Fruit fly (Drosophila melanogaster) whole organism, embryonic: Measurements from ENCODE around the gene CecA1.

Experiments
- Adf1 ChIP-seq: fragments of 200-800 bp; sonication (Bioruptor generic); IDR thresholded peaks from 2 replicates; pipeline ENCODE4 v1.3.6; 2022; ENCODE audit warnings: missing biosample characterization, missing genetic modification characterization
- Asciz ChIP-seq: fragments of 200-800 bp; sonication (Bioruptor generic); optimal IDR thresholded peaks from 2 replicates; lab custom pipeline; 2017; ENCODE audit warnings: missing biosample characterization, mild to moderate bottlenecking, missing genetic modification characterization, missing genetic modification reagents
- CG10274 ChIP-seq: fragments of 200-800 bp; sonication (Bioruptor generic); optimal IDR thresholded peaks from 3 replicates; lab custom pipeline; 2017; ENCODE audit warnings: missing biosample characterization, mild to moderate bottlenecking, missing genetic modification characterization
- CG12071 ChIP-seq: fragments of 200-800 bp; sonication (Bioruptor generic); optimal IDR thresholded peaks from 3 replicates; lab custom pipeline; 2018; ENCODE audit warnings: missing biosample characterization, mild to moderate bottlenecking, missing genetic modification characterization
- CG12236 ChIP-seq: fragments of 200-800 bp; sonication (Bioruptor generic); optimal IDR thresholded peaks from 2 replicates; lab custom pipeline; 2016; ENCODE audit warnings: missing biosample characterization, missing genetic modification characterization
- CG12744 ChIP-seq: fragments of 200-800 bp; sonication (Bioruptor generic); optimal IDR thresholded peaks from 2 replicates; lab custom pipeline; 2016; ENCODE audit warnings: missing biosample characterization, missing genetic modification characterization
- CG17912 ChIP-seq: fragments of 200-800 bp; sonication (Bioruptor generic); optimal IDR thresholded peaks from 2 replicates; lab custom pipeline; 2018; ENCODE audit warnings: missing biosample characterization, mild to moderate bottlenecking, missing genetic modification characterization
- CG2199 ChIP-seq: fragments of 200-800 bp; sonication (Bioruptor generic); IDR thresholded peaks from 3 replicates; pipeline ENCODE4 v1.3.6; 2022; ENCODE audit warnings: missing biosample characterization, missing genetic modification characterization
- CG2202 ChIP-seq: fragments of 200-800 bp; sonication (Bioruptor generic); optimal IDR thresholded peaks from 2 replicates; lab custom pipeline; 2018; ENCODE audit warnings: missing biosample characterization, mild to moderate bottlenecking, missing genetic modification characterization
- CG32767 ChIP-seq: fragments of 200-800 bp; sonication (Bioruptor generic); IDR thresholded peaks from 2 replicates; pipeline ENCODE4 v1.3.6; 2022; ENCODE audit warnings: missing biosample characterization, missing genetic modification characterization
- CG34224 ChIP-seq: fragments of 200-800 bp; sonication (Bioruptor generic); IDR thresholded peaks from 3 replicates; pipeline ENCODE4 v1.3.6; 2022; ENCODE audit warnings: missing biosample characterization, missing genetic modification characterization; ENCODE audit not compliant: partially characterized antibody
- CG43689 ChIP-seq: fragments of 200-800 bp; sonication (Bioruptor generic); IDR thresholded peaks from 2 replicates; pipeline ENCODE4 v1.3.6; 2022; ENCODE audit warnings: missing biosample characterization, missing genetic modification characterization
- CG5180 ChIP-seq: fragments of 200-800 bp; sonication (Bioruptor generic); optimal IDR thresholded peaks from 3 replicates; lab custom pipeline; 2017; ENCODE audit warnings: missing biosample characterization, missing genetic modification characterization, mild to moderate bottlenecking, moderate library complexity, missing genetic modification reagents
- CG6254 ChIP-seq: fragments of 200-800 bp; sonication (Bioruptor generic); optimal IDR thresholded peaks from 3 replicates; lab custom pipeline; 2017; ENCODE audit warnings: mild to moderate bottlenecking, missing biosample characterization, missing genetic modification reagents, missing genetic modification characterization
- CG7271 ChIP-seq: fragments of 200-800 bp; sonication (Bioruptor generic); optimal IDR thresholded peaks from 2 replicates; lab custom pipeline; 2018; ENCODE audit warnings: missing biosample characterization, mild to moderate bottlenecking, missing genetic modification characterization, moderate library complexity
- CG7372 ChIP-seq: fragments of 200-800 bp; sonication (Bioruptor generic); IDR thresholded peaks from 2 replicates; pipeline ENCODE4 v1.3.6; 2022; ENCODE audit warnings: missing biosample characterization, missing genetic modification characterization
- CG7745 ChIP-seq: fragments of 200-800 bp; sonication (Bioruptor generic); optimal IDR thresholded peaks from 2 replicates; lab custom pipeline; 2018; ENCODE audit warnings: missing biosample characterization, mild to moderate bottlenecking, missing genetic modification characterization, moderate library complexity
- CHES-1-like ChIP-seq: fragments of 200-800 bp; sonication (Bioruptor generic); optimal IDR thresholded peaks from 2 replicates; lab custom pipeline; 2016; ENCODE audit warnings: missing biosample characterization, missing genetic modification characterization
- D ChIP-seq, 2 experiments: fragments of 200-800 bp in 1 of 2; fragments of >200 bp in 1 of 2; sonication (Bioruptor generic) in 1 of 2; optimal IDR thresholded peaks; 2 replicates in 1 of 2; 3 replicates in 1 of 2; lab custom pipeline; 2017; ENCODE audit warnings: mild to moderate bottlenecking in 1 of 2, missing biosample characterization in 1 of 2, missing genetic modification characterization in 1 of 2, missing genetic modification reagents in 1 of 2
- Dek ChIP-seq: fragments of 200-800 bp; sonication (Bioruptor generic); optimal IDR thresholded peaks from 3 replicates; lab custom pipeline; 2019; ENCODE audit warnings: missing biosample characterization, mild to moderate bottlenecking, missing genetic modification characterization, moderate library complexity
- Drgx ChIP-seq: fragments of 200-800 bp; sonication (Bioruptor generic); IDR thresholded peaks from 2 replicates; pipeline ENCODE4 v1.3.6; 2022; ENCODE audit warnings: missing biosample characterization, missing genetic modification characterization
- Fer2 ChIP-seq: fragments of 200-800 bp; sonication (Bioruptor generic); optimal IDR thresholded peaks from 2 replicates; lab custom pipeline; 2018; ENCODE audit warnings: missing biosample characterization, mild to moderate bottlenecking, missing genetic modification characterization, moderate library complexity
- Gug ChIP-seq: fragments of 200-800 bp; sonication (Bioruptor generic); IDR thresholded peaks from 4 replicates; pipeline ENCODE4 v1.3.6; 2022; ENCODE audit warnings: missing biosample characterization, missing genetic modification characterization
- Mrtf ChIP-seq: fragments of 200-800 bp; sonication (Bioruptor generic); IDR thresholded peaks from 3 replicates; pipeline ENCODE4 v1.3.6; 2022; ENCODE audit warnings: missing biosample characterization, missing genetic modification characterization
- Oaz ChIP-seq: fragments of 200-800 bp; sonication (Bioruptor generic); IDR thresholded peaks from 2 replicates; pipeline ENCODE4 v1.3.6; 2022; ENCODE audit warnings: missing biosample characterization, missing genetic modification characterization
- Poxn ChIP-seq: fragments of 200-800 bp; sonication (Bioruptor generic); IDR thresholded peaks from 2 replicates; pipeline ENCODE4 v1.3.6; 2022; ENCODE audit warnings: missing biosample characterization, missing genetic modification characterization
- Taf1 ChIP-seq: fragments of 200-800 bp; sonication (Bioruptor generic); IDR thresholded peaks from 2 replicates; pipeline ENCODE4 v1.3.6; 2022; ENCODE audit warnings: missing biosample characterization, missing genetic modification characterization
- Vsx1 ChIP-seq: fragments of 200-800 bp; sonication (Bioruptor generic); optimal IDR thresholded peaks from 2 replicates; lab custom pipeline; 2017; ENCODE audit warnings: missing biosample characterization, mild to moderate bottlenecking, missing genetic modification characterization, missing genetic modification reagents
- ab ChIP-seq: fragments of 200-800 bp; sonication (Bioruptor generic); optimal IDR thresholded peaks from 2 replicates; lab custom pipeline; 2016; ENCODE audit warnings: missing biosample characterization, missing genetic modification characterization
- ase ChIP-seq: fragments of 200-800 bp; sonication (Bioruptor generic); IDR thresholded peaks from 3 replicates; pipeline ENCODE4 v1.3.6; 2022; ENCODE audit warnings: missing biosample characterization, missing genetic modification characterization
- br ChIP-seq: fragments of >200 bp; optimal IDR thresholded peaks from 2 replicates; lab custom pipeline; 2017
- bsh ChIP-seq, 2 experiments: fragments of 200-800 bp; sonication (Bioruptor generic); optimal IDR thresholded peaks; 2 replicates each; lab custom pipeline; 2017 to 2018; ENCODE audit warnings: mild to moderate bottlenecking in 2 of 2, missing biosample characterization in 2 of 2, missing genetic modification characterization in 2 of 2, moderate library complexity in 1 of 2
- cato ChIP-seq: fragments of 200-800 bp; sonication (Bioruptor generic); optimal IDR thresholded peaks from 2 replicates; lab custom pipeline; 2016; ENCODE audit warnings: missing biosample characterization, missing genetic modification characterization, borderline replicate concordance
- fd96Cb ChIP-seq: fragments of 200-800 bp; sonication (Bioruptor generic); optimal IDR thresholded peaks from 2 replicates; lab custom pipeline; 2018; ENCODE audit warnings: missing biosample characterization, mild to moderate bottlenecking, missing genetic modification characterization, moderate library complexity
- gro ChIP-seq: fragments of 200-800 bp; sonication (Bioruptor generic); optimal IDR thresholded peaks from 2 replicates; lab custom pipeline; 2016; ENCODE audit warnings: missing biosample characterization, missing genetic modification characterization
- jumu ChIP-seq: fragments of 200-800 bp; sonication (Bioruptor generic); optimal IDR thresholded peaks from 3 replicates; lab custom pipeline; 2016; ENCODE audit warnings: missing biosample characterization, missing genetic modification characterization
- kah ChIP-seq: fragments of 200-800 bp; sonication (Bioruptor generic); optimal IDR thresholded peaks from 2 replicates; lab custom pipeline; 2018; ENCODE audit warnings: missing biosample characterization, mild to moderate bottlenecking, missing genetic modification characterization
- lilli ChIP-seq: fragments of 200-800 bp; sonication (Bioruptor generic); optimal IDR thresholded peaks from 3 replicates; lab custom pipeline; 2016; ENCODE audit warnings: missing biosample characterization, missing genetic modification characterization
- lov ChIP-seq, 2 experiments: fragments of 200-800 bp in 1 of 2; fragments of >200 bp in 1 of 2; sonication (Bioruptor generic) in 1 of 2; IDR thresholded peaks in 1 of 2; optimal IDR thresholded peaks in 1 of 2; 2 replicates in 1 of 2; 3 replicates in 1 of 2; pipeline versions ENCODE4 v1.3.6 to Lab custom; 2017 to 2022; ENCODE audit warnings: missing biosample characterization in 1 of 2, missing genetic modification characterization in 1 of 2
- nmo ChIP-seq: fragments of 200-800 bp; sonication (Bioruptor generic); optimal IDR thresholded peaks from 2 replicates; lab custom pipeline; 2018; ENCODE audit warnings: missing biosample characterization, mild to moderate bottlenecking, missing genetic modification characterization, moderate library complexity
- psq ChIP-seq: fragments of 200-800 bp; sonication (Bioruptor generic); optimal IDR thresholded peaks from 2 replicates; lab custom pipeline; 2017; ENCODE audit warnings: missing biosample characterization, missing genetic modification characterization
- pum ChIP-seq: fragments of 200-800 bp; sonication (Bioruptor generic); optimal IDR thresholded peaks from 2 replicates; lab custom pipeline; 2016; ENCODE audit warnings: missing biosample characterization, missing genetic modification characterization
- salm ChIP-seq: fragments of 200-800 bp; sonication (Bioruptor generic); optimal IDR thresholded peaks from 2 replicates; lab custom pipeline; 2018; ENCODE audit warnings: missing biosample characterization, mild to moderate bottlenecking, missing genetic modification characterization
- sima ChIP-seq: fragments of 200-800 bp; sonication (Bioruptor generic); optimal IDR thresholded peaks from 2 replicates; lab custom pipeline; 2016; ENCODE audit warnings: missing biosample characterization, missing genetic modification characterization
- slou ChIP-seq: fragments of 200-800 bp; sonication (Bioruptor generic); optimal IDR thresholded peaks from 3 replicates; lab custom pipeline; 2016; ENCODE audit warnings: missing biosample characterization, missing genetic modification characterization
- slp2 ChIP-seq: fragments of 200-800 bp; sonication (Bioruptor generic); optimal IDR thresholded peaks from 2 replicates; lab custom pipeline; 2016; ENCODE audit warnings: missing biosample characterization, missing genetic modification characterization
- tio ChIP-seq: fragments of 200-800 bp; sonication (Bioruptor generic); optimal IDR thresholded peaks from 2 replicates; lab custom pipeline; 2017; ENCODE audit warnings: missing biosample characterization, missing genetic modification characterization, inconsistent platforms
- trh ChIP-seq: fragments of 200-800 bp; sonication (Bioruptor generic); optimal IDR thresholded peaks from 2 replicates; lab custom pipeline; 2016; ENCODE audit warnings: missing biosample characterization, missing genetic modification characterization
- twi ChIP-seq: fragments of 200-800 bp; optimal IDR thresholded peaks from 2 replicates; lab custom pipeline; 2019; ENCODE audit warnings: missing biosample characterization, mild to moderate bottlenecking, missing genetic modification characterization, moderate library complexity
- unc-4 ChIP-seq: fragments of 200-800 bp; sonication (Bioruptor generic); IDR thresholded peaks from 2 replicates; pipeline ENCODE4 v1.3.6; 2022; ENCODE audit warnings: missing biosample characterization, missing genetic modification characterization; ENCODE audit not compliant: partially characterized antibody
- wor ChIP-seq: fragments of 200-800 bp; sonication (Bioruptor generic); IDR thresholded peaks from 2 replicates; pipeline ENCODE4 v1.3.6; 2022; ENCODE audit warnings: missing biosample characterization, missing genetic modification characterization

Gene CecA1

DNA sequence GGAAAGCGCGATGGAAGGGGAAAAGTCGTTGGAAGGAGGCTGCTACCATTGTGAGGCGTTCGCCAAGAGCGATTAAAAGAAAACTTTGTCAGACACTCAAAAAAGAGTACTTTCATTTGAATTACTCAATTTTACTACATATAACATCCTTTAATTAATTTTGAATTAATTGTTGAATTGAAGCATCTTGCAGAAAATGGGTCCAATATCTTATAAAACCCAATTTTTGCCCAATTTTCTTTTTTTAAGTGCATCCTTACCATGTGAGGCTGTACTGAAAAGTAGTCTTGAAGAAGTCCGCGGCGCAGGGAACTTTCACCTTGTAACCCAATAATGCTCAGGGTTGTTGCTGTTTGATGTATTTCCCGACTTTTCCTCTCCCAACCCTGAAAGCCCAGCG lies 24.6 kb downstream of the CecA1 start (continued):
- TF ChIP-seq Asciz (GFP tag; lab: Kevin White, UChicago) = peak; percentile 23
- no peak for TF ChIP-seq sima (GFP tag; lab: Kevin White, UChicago)
- no peak for TF ChIP-seq CG2202
- no peak for TF ChIP-seq gro (GFP tag; lab: Kevin White, UChicago)
- peak; percentile 21 for TF ChIP-seq nmo
- TF ChIP-seq Mrtf (GFP tag; lab: Robert Waterston, UW) = no peak
- no peak for TF ChIP-seq CG43689 (GFP tag; lab: Robert Waterston, UW)
- no peak for TF ChIP-seq CG7372
- TF ChIP-seq jumu (GFP tag; lab: Kevin White, UChicago) = no peak
- TF ChIP-seq CG6254 (GFP tag; lab: Kevin White, UChicago) = peak; percentile 23
- no peak for TF ChIP-seq CG7271 (tag; lab: Kevin White, UChicago)
- TF ChIP-seq CG10274 = no peak
- no peak for TF ChIP-seq ab (GFP tag; lab: Kevin White, UChicago)
- no peak for TF ChIP-seq lilli (GFP tag; lab: Kevin White, UChicago)
- no peak for TF ChIP-seq psq (GFP tag; lab: Kevin White, UChicago)
- no peak for TF ChIP-seq Poxn (GFP tag; lab: Robert Waterston, UW)
- TF ChIP-seq D (optimal IDR thresholded peaks at IDR 0.05; lab: Kevin White, UChicago) = no peak
- peak; percentile 8 for TF ChIP-seq D (GFP tag; optimal IDR thresholded peaks at IDR 0.05; lab: Kevin White, UChicago)
- no peak for TF ChIP-seq CG2199 (GFP tag; lab: Robert Waterston, UW)
- no peak for TF ChIP-seq slou (GFP tag; lab: Kevin White, UChicago)
- peak in 1 of 2 experiments; percentile 56 for TF ChIP-seq bsh (GFP tag; optimal IDR thresholded peaks at IDR 0.05; lab: Kevin White, UChicago)
- TF ChIP-seq kah (GFP tag; lab: Kevin White, UChicago) = no peak
- TF ChIP-seq fd96Cb (tag; lab: Kevin White, UChicago) = peak; percentile 2
- TF ChIP-seq salm (tag; lab: Kevin White, UChicago) = no peak
- no peak for TF ChIP-seq tio (GFP tag; lab: Kevin White, UChicago)
- TF ChIP-seq Dek (tag; lab: Kevin White, UChicago) = no peak
- TF ChIP-seq slp2 = no peak
- no peak for TF ChIP-seq Fer2 (tag; lab: Kevin White, UChicago)
- no peak for TF ChIP-seq wor
- TF ChIP-seq pum (GFP tag; lab: Kevin White, UChicago) = no peak
- no peak for TF ChIP-seq lov (optimal IDR thresholded peaks at IDR 0.05; lab: Kevin White, UChicago)
- 0 out of 3 replicates have a peak, but pooled peaks have one; percentile 45 for TF ChIP-seq lov (GFP tag; IDR thresholded peaks at IDR 0.05; lab: Robert Waterston, UW)
- no peak for TF ChIP-seq trh
- TF ChIP-seq Drgx (GFP tag; lab: Robert Waterston, UW) = no peak
- no peak for TF ChIP-seq CG32767 (GFP tag; lab: Robert Waterston, UW)
- TF ChIP-seq ase (GFP tag; lab: Robert Waterston, UW) = no peak
- TF ChIP-seq CG34224 (GFP tag; lab: Robert Waterston, UW) = no peak
- no peak for TF ChIP-seq cato (GFP tag; lab: Kevin White, UChicago)
- no peak for TF ChIP-seq CG17912
- no peak for TF ChIP-seq CG5180 (GFP tag; lab: Kevin White, UChicago)
- no peak for TF ChIP-seq Vsx1 (GFP tag; lab: Kevin White, UChicago)
- no peak for TF ChIP-seq unc-4 (GFP tag; lab: Robert Waterston, UW)
- TF ChIP-seq CHES-1-like = no peak
- no peak for TF ChIP-seq CG7745 (tag; lab: Kevin White, UChicago)
- no peak for TF ChIP-seq br (lab: Kevin White, UChicago)
- TF ChIP-seq Oaz (GFP tag; lab: Robert Waterston, UW) = no peak
- TF ChIP-seq CG12236 (GFP tag; lab: Kevin White, UChicago) = no peak
- TF ChIP-seq Adf1 (GFP tag; lab: Robert Waterston, UW) = no peak
- TF ChIP-seq twi = no peak
- TF ChIP-seq Gug (GFP tag; lab: Robert Waterston, UW) = no peak
- no peak for TF ChIP-seq CG12071 (GFP tag; lab: Kevin White, UChicago)
- TF ChIP-seq Taf1 (GFP tag; lab: Robert Waterston, UW) = no peak
- no peak for TF ChIP-seq CG12744 (GFP tag; lab: Kevin White, UChicago)
